Fruit fly (Drosophila melanogaster) whole organism, embryonic: ENCODE measurements around the gene CG34409.

ENCODE experiments used
- Atf3 ChIP-seq: fragments of 200-800 bp; sonication (Bioruptor generic); optimal IDR thresholded peaks from 3 replicates; lab custom pipeline; 2016; ENCODE audit warnings: missing biosample characterization, missing genetic modification characterization
- Blimp-1 ChIP-seq: fragments of 200-800 bp; sonication (Bioruptor generic); optimal IDR thresholded peaks from 3 replicates; lab custom pipeline; 2018; ENCODE audit warnings: missing biosample characterization, missing genetic modification characterization, mild to moderate bottlenecking, moderate library complexity, missing genetic modification reagents
- Bteb2 ChIP-seq: fragments of 200-800 bp; sonication (Bioruptor generic); optimal IDR thresholded peaks from 2 replicates; lab custom pipeline; 2016; ENCODE audit warnings: missing biosample characterization, missing genetic modification characterization
- CG11085 ChIP-seq: fragments of 200-800 bp; sonication (Bioruptor generic); IDR thresholded peaks from 2 replicates; pipeline ENCODE4 v1.3.6; 2022; ENCODE audit warnings: missing biosample characterization, missing genetic modification characterization
- CG11093 ChIP-seq: fragments of 200-800 bp; sonication (Bioruptor generic); IDR thresholded peaks from 3 replicates; pipeline ENCODE4 v1.3.6; 2022; ENCODE audit warnings: missing biosample characterization, missing genetic modification characterization
- CG11723 ChIP-seq: fragments of 200-800 bp; sonication (Bioruptor generic); optimal IDR thresholded peaks from 2 replicates; lab custom pipeline; 2017; ENCODE audit warnings: missing biosample characterization, mild to moderate bottlenecking, missing genetic modification characterization
- CG12236 ChIP-seq: fragments of 200-800 bp; sonication (Bioruptor generic); optimal IDR thresholded peaks from 2 replicates; lab custom pipeline; 2016; ENCODE audit warnings: missing biosample characterization, missing genetic modification characterization
- CG12299 ChIP-seq: fragments of 200-800 bp; sonication (Bioruptor generic); optimal IDR thresholded peaks from 2 replicates; lab custom pipeline; 2018; ENCODE audit warnings: missing biosample characterization, mild to moderate bottlenecking, missing genetic modification characterization
- CG12391 ChIP-seq: fragments of 200-800 bp; sonication (Bioruptor generic); optimal IDR thresholded peaks from 3 replicates; lab custom pipeline; 2018; ENCODE audit warnings: missing biosample characterization, mild to moderate bottlenecking, missing genetic modification characterization, moderate library complexity
- CG13624 ChIP-seq: fragments of 200-800 bp; sonication (Bioruptor generic); optimal IDR thresholded peaks from 2 replicates; lab custom pipeline; 2016; ENCODE audit warnings: missing biosample characterization, missing genetic modification characterization
- CG14860 ChIP-seq: fragments of 200-800 bp; sonication (Bioruptor generic); IDR thresholded peaks from 3 replicates; pipeline ENCODE4 v1.3.6; 2022; ENCODE audit warnings: missing biosample characterization, missing genetic modification characterization; ENCODE audit not compliant: partially characterized antibody
- CG1647 ChIP-seq: fragments of 200-800 bp; sonication (Bioruptor generic); optimal IDR thresholded peaks from 3 replicates; lab custom pipeline; 2016; ENCODE audit warnings: missing biosample characterization, missing genetic modification characterization
- CG18599 ChIP-seq: fragments of 200-800 bp; sonication (Bioruptor generic); optimal IDR thresholded peaks from 3 replicates; lab custom pipeline; 2017; ENCODE audit warnings: missing biosample characterization, missing genetic modification characterization, mild to moderate bottlenecking, moderate library complexity, missing genetic modification reagents
- CG34224 ChIP-seq: fragments of 200-800 bp; sonication (Bioruptor generic); IDR thresholded peaks from 3 replicates; pipeline ENCODE4 v1.3.6; 2022; ENCODE audit warnings: missing biosample characterization, missing genetic modification characterization; ENCODE audit not compliant: partially characterized antibody
- CG6854 ChIP-seq: fragments of 200-800 bp; sonication (Bioruptor generic); optimal IDR thresholded peaks from 3 replicates; lab custom pipeline; 2017; ENCODE audit warnings: missing biosample characterization, mild to moderate bottlenecking, missing genetic modification characterization
- CG7928 ChIP-seq: fragments of 200-800 bp; sonication (Bioruptor generic); optimal IDR thresholded peaks from 2 replicates; lab custom pipeline; 2017; ENCODE audit warnings: missing biosample characterization, mild to moderate bottlenecking, missing genetic modification characterization
- CG8089 ChIP-seq: fragments of 200-800 bp; sonication (Bioruptor generic); optimal IDR thresholded peaks from 3 replicates; lab custom pipeline; 2016; ENCODE audit warnings: missing biosample characterization, missing genetic modification characterization
- CG8290 ChIP-seq, 3 experiments: fragments of 200-800 bp; sonication (Bioruptor generic); optimal IDR thresholded peaks; 2 replicates each; lab custom pipeline; 2016 to 2019; ENCODE audit warnings: missing biosample characterization in 3 of 3, missing genetic modification characterization in 3 of 3, mild to moderate bottlenecking in 2 of 3, moderate library complexity in 1 of 3
- CG9932 ChIP-seq: fragments of 200-800 bp; sonication (Bioruptor generic); IDR thresholded peaks from 2 replicates; pipeline ENCODE4 v1.3.6; 2022; ENCODE audit warnings: missing biosample characterization, missing genetic modification characterization
- HHEX ChIP-seq: fragments of 200-800 bp; sonication (Bioruptor generic); optimal IDR thresholded peaks from 3 replicates; lab custom pipeline; 2017; ENCODE audit warnings: missing biosample characterization, mild to moderate bottlenecking, missing genetic modification characterization, missing genetic modification reagents
- HLH3B ChIP-seq: fragments of 200-800 bp; sonication (Bioruptor generic); IDR thresholded peaks from 2 replicates; pipeline ENCODE4 v1.3.6; 2022; ENCODE audit warnings: missing biosample characterization, missing genetic modification characterization
- Hand ChIP-seq: fragments of 200-800 bp; sonication (Bioruptor generic); optimal IDR thresholded peaks from 2 replicates; lab custom pipeline; 2017; ENCODE audit warnings: mild to moderate bottlenecking, missing biosample characterization, missing genetic modification reagents, missing genetic modification characterization
- Jarid2 ChIP-seq: fragments of 200-800 bp; sonication (Bioruptor generic); optimal IDR thresholded peaks from 3 replicates; lab custom pipeline; 2017; ENCODE audit warnings: mild to moderate bottlenecking, missing biosample characterization, missing genetic modification reagents, missing genetic modification characterization
- Max ChIP-seq: fragments of 200-800 bp; sonication (Bioruptor generic); optimal IDR thresholded peaks from 2 replicates; lab custom pipeline; 2016; ENCODE audit warnings: missing biosample characterization, mild to moderate bottlenecking, missing genetic modification characterization
- Meics ChIP-seq: fragments of 200-800 bp; sonication (Bioruptor generic); optimal IDR thresholded peaks from 2 replicates; lab custom pipeline; 2017; ENCODE audit warnings: missing biosample characterization, mild to moderate bottlenecking, missing genetic modification characterization
- Nf-YA ChIP-seq: fragments of 200-800 bp; sonication (Bioruptor generic); IDR thresholded peaks from 2 replicates; pipeline ENCODE4 v1.3.6; 2022; ENCODE audit warnings: missing biosample characterization, missing genetic modification characterization
- Ptx1 ChIP-seq: fragments of 200-800 bp; sonication (Bioruptor generic); IDR thresholded peaks from 2 replicates; pipeline ENCODE4 v1.3.6; 2022; ENCODE audit warnings: missing biosample characterization, missing genetic modification characterization
- Sry-β ChIP-seq: fragments of 200-800 bp; sonication (Bioruptor generic); optimal IDR thresholded peaks from 2 replicates; lab custom pipeline; 2018; ENCODE audit warnings: missing biosample characterization, mild to moderate bottlenecking, missing genetic modification characterization, moderate library complexity
- YL-1 ChIP-seq: fragments of 200-800 bp; sonication (Bioruptor generic); optimal IDR thresholded peaks from 3 replicates; lab custom pipeline; 2017; ENCODE audit warnings: missing biosample characterization, mild to moderate bottlenecking, missing genetic modification characterization
- cas ChIP-seq: fragments of 200-800 bp; sonication (Bioruptor generic); IDR thresholded peaks from 2 replicates; pipeline ENCODE4 v1.3.6; 2022; ENCODE audit warnings: missing biosample characterization, missing genetic modification characterization
- cg ChIP-seq: fragments of 200-800 bp; sonication (Bioruptor generic); optimal IDR thresholded peaks from 3 replicates; lab custom pipeline; 2019; ENCODE audit warnings: missing biosample characterization, mild to moderate bottlenecking, missing genetic modification characterization, moderate library complexity
- chinmo ChIP-seq: fragments of 200-800 bp; sonication (Bioruptor generic); IDR thresholded peaks from 4 replicates; pipeline ENCODE4 v1.3.6; 2022; ENCODE audit warnings: missing biosample characterization, missing genetic modification characterization; ENCODE audit not compliant: partially characterized antibody
- dati ChIP-seq: fragments of 200-800 bp; sonication (Bioruptor generic); IDR thresholded peaks from 2 replicates; pipeline ENCODE4 v1.3.6; 2022; ENCODE audit warnings: missing biosample characterization, missing genetic modification characterization
- ewg ChIP-seq: fragments of 200-800 bp; sonication (Bioruptor generic); optimal IDR thresholded peaks from 3 replicates; lab custom pipeline; 2017; ENCODE audit warnings: mild to moderate bottlenecking, missing biosample characterization, missing genetic modification reagents, missing genetic modification characterization
- gfzf ChIP-seq: fragments of 200-800 bp; sonication (Bioruptor generic); optimal IDR thresholded peaks from 2 replicates; lab custom pipeline; 2016; ENCODE audit warnings: missing biosample characterization, mild to moderate bottlenecking, missing genetic modification characterization, moderate library complexity
- h ChIP-seq: fragments of >200 bp; optimal IDR thresholded peaks from 2 replicates; lab custom pipeline; 2017
- hth ChIP-seq: fragments of >200 bp; optimal IDR thresholded peaks from 2 replicates; lab custom pipeline; 2017; ENCODE audit warnings: inconsistent platforms
- kah ChIP-seq: fragments of 200-800 bp; sonication (Bioruptor generic); optimal IDR thresholded peaks from 2 replicates; lab custom pipeline; 2018; ENCODE audit warnings: missing biosample characterization, mild to moderate bottlenecking, missing genetic modification characterization
- ken ChIP-seq: fragments of 200-800 bp; sonication (Bioruptor generic); IDR thresholded peaks from 3 replicates; pipeline ENCODE4 v1.3.6; 2022; ENCODE audit warnings: missing biosample characterization, missing genetic modification characterization
- lola ChIP-seq, 3 experiments: fragments of >200 bp in 2 of 3; fragments of 200-800 bp in 1 of 3; sonication (Bioruptor generic) in 1 of 3; optimal IDR thresholded peaks; 2 replicates each; lab custom pipeline; 2017 to 2019; ENCODE audit warnings: missing biosample characterization in 3 of 3, missing genetic modification characterization in 3 of 3, mild to moderate bottlenecking in 1 of 3, moderate library complexity in 1 of 3
- nau ChIP-seq: fragments of 200-800 bp; sonication (Bioruptor generic); optimal IDR thresholded peaks from 3 replicates; lab custom pipeline; 2017; ENCODE audit warnings: missing biosample characterization, mild to moderate bottlenecking, missing genetic modification characterization, missing genetic modification reagents
- onecut ChIP-seq: fragments of 200-800 bp; sonication (Bioruptor generic); IDR thresholded peaks from 2 replicates; pipeline ENCODE4 v1.3.6; 2022; ENCODE audit warnings: missing biosample characterization, missing genetic modification characterization
- pb ChIP-seq: fragments of 200-800 bp; sonication (Bioruptor generic); optimal IDR thresholded peaks from 3 replicates; lab custom pipeline; 2016; ENCODE audit warnings: missing biosample characterization, missing genetic modification characterization
- sens ChIP-seq: fragments of 200-800 bp; sonication (Bioruptor generic); peaks from one replicate; lab custom pipeline; 2016; ENCODE audit warnings: missing biosample characterization, missing genetic modification characterization
- tgo ChIP-seq: fragments of 200-800 bp; sonication (Bioruptor generic); IDR thresholded peaks from 3 replicates; pipeline ENCODE4 v1.3.6; 2022; ENCODE audit warnings: missing biosample characterization, missing genetic modification characterization
- tll ChIP-seq, 2 experiments: fragments of 200-800 bp in 1 of 2; fragments of >200 bp in 1 of 2; sonication (Bioruptor generic) in 1 of 2; optimal IDR thresholded peaks; 2 replicates each; lab custom pipeline; 2017 to 2019; ENCODE audit warnings: missing biosample characterization in 2 of 2, missing genetic modification characterization in 2 of 2, mild to moderate bottlenecking in 1 of 2, moderate library complexity in 1 of 2
- tup ChIP-seq: fragments of 200-800 bp; sonication (Bioruptor generic); optimal IDR thresholded peaks from 2 replicates; lab custom pipeline; 2016; ENCODE audit warnings: missing biosample characterization, mild to moderate bottlenecking, missing genetic modification characterization, moderate library complexity
- unc-4 ChIP-seq: fragments of 200-800 bp; sonication (Bioruptor generic); IDR thresholded peaks from 2 replicates; pipeline ENCODE4 v1.3.6; 2022; ENCODE audit warnings: missing biosample characterization, missing genetic modification characterization; ENCODE audit not compliant: partially characterized antibody
- usp ChIP-seq: fragments of >200 bp; optimal IDR thresholded peaks from 2 replicates; lab custom pipeline; 2017; ENCODE audit warnings: missing biosample characterization, missing genetic modification characterization
- vvl ChIP-seq: fragments of 200-800 bp; sonication (Bioruptor generic); IDR thresholded peaks from 2 replicates; pipeline ENCODE4 v1.3.6; 2022; ENCODE audit warnings: missing biosample characterization, missing genetic modification characterization
- yki ChIP-seq: fragments of >200 bp; optimal IDR thresholded peaks from 3 replicates; lab custom pipeline; 2018
- z ChIP-seq: fragments of 200-800 bp; sonication (Bioruptor generic); IDR thresholded peaks from 3 replicates; pipeline ENCODE4 v1.3.6; 2022; ENCODE audit warnings: missing biosample characterization, missing genetic modification characterization

Gene CG34409

DNA sequence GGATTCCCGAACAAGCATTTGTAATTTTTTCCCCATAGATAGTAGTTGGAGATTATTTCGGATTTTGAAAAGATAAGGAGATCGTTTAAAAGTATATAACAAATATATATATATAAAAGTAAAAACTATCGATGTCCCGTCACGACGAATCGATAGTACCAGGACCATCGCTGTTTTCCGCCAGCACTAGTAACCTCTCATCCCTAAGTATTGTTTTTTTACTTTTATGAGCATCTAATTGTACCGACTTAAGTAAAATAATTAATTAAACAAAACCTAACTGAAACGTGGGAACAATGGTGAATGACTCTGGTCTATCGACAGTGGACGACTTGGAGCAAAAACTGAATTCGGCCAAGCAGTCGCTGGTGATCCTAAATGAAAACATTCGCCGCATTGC, 5.5 kb downstream of the CG34409 start, which contains the start of gene Pnn (continued):
- TF ChIP-seq cg (no peak), CG13624 (no peak), chinmo (peak; percentile 61; the same call in 1 of the 4 replicates), CG8089 (no peak), HLH3B (GFP tag; lab: Robert Waterston, UW) (no peak), unc-4 (GFP tag; lab: Robert Waterston, UW) (peak; percentile 90), Hand (GFP tag; lab: Kevin White, UChicago) (no peak), onecut (GFP tag; lab: Robert Waterston, UW) (no peak), Blimp-1 (GFP tag; lab: Kevin White, UChicago) (no peak), Jarid2 (GFP tag; lab: Kevin White, UChicago) (no peak), CG12299 (tag; lab: Kevin White, UChicago) (no peak), cas (GFP tag; lab: Robert Waterston, UW) (no peak), vvl (no peak), hth (lab: Kevin White, UChicago) (no peak), dati (GFP tag; lab: Robert Waterston, UW) (no peak), CG9932 (no peak), Nf-YA (GFP tag; lab: Robert Waterston, UW) (no peak), tll (GFP tag; optimal IDR thresholded peaks at IDR 0.05; lab: Kevin White, UChicago) (no peak), CG8290 (GFP tag; optimal IDR thresholded peaks at IDR 0.05; lab: Kevin White, UChicago) (no peak), CG8290 (tag; optimal IDR thresholded peaks at IDR 0.05; lab: Kevin White, UChicago) (no peak), tup (GFP tag; lab: Kevin White, UChicago) (no peak), Atf3 (GFP tag; lab: Kevin White, UChicago) (no peak), tgo (no peak), CG11093 (no peak), Ptx1 (GFP tag; lab: Robert Waterston, UW) (no peak), gfzf (GFP tag; lab: Kevin White, UChicago) (no peak), Meics (GFP tag; lab: Kevin White, UChicago) (no peak), YL-1 (GFP tag; lab: Kevin White, UChicago) (peak; percentile 21), lola (GFP tag; optimal IDR thresholded peaks at IDR 0.05; lab: Kevin White, UChicago) (no peak), CG11085 (GFP tag; lab: Robert Waterston, UW) (no peak), usp (GFP tag; lab: Kevin White, UChicago) (no peak), CG18599 (GFP tag; lab: Kevin White, UChicago) (no peak), CG12236 (no peak), CG34224 (GFP tag; lab: Robert Waterston, UW) (peak; percentile 88), CG11723 (GFP tag; lab: Kevin White, UChicago) (no peak), Bteb2 (GFP tag; lab: Kevin White, UChicago) (no peak), pb (GFP tag; lab: Kevin White, UChicago) (no peak), z (GFP tag; lab: Robert Waterston, UW) (no peak), ken (GFP tag; lab: Robert Waterston, UW) (no peak), kah (GFP tag; lab: Kevin White, UChicago) (no peak), Sry-β (peak; percentile 48), nau (GFP tag; lab: Kevin White, UChicago) (no peak), h (lab: Kevin White, UChicago) (no peak), sens (GFP tag; lab: Kevin White, UChicago) (peak; percentile 35), CG14860 (GFP tag; lab: Robert Waterston, UW) (peak; percentile 81), Max (GFP tag; lab: Kevin White, UChicago) (no peak), HHEX (GFP tag; lab: Kevin White, UChicago) (no peak), ewg (GFP tag; lab: Kevin White, UChicago) (no peak), CG7928 (GFP tag; lab: Kevin White, UChicago) (no peak), CG12391 (tag; lab: Kevin White, UChicago) (peak; percentile 49), CG6854 (GFP tag; lab: Kevin White, UChicago) (no peak), CG1647 (GFP tag; lab: Kevin White, UChicago) (no peak), yki (lab: Kevin White, UChicago) (no peak)
